Fruit fly (Drosophila melanogaster) whole organism, embryonic: ENCODE results near the gene CG9471.

Source experiments
- Atf6 ChIP-seq: fragments of 200-800 bp; sonication (Bioruptor generic); IDR thresholded peaks from 2 replicates; pipeline ENCODE4 v1.3.6; 2022; ENCODE audit warnings: missing biosample characterization, missing genetic modification characterization
- CG11085 ChIP-seq: fragments of 200-800 bp; sonication (Bioruptor generic); IDR thresholded peaks from 2 replicates; pipeline ENCODE4 v1.3.6; 2022; ENCODE audit warnings: missing biosample characterization, missing genetic modification characterization
- CG2712 ChIP-seq: fragments of 200-800 bp; optimal IDR thresholded peaks from 3 replicates; lab custom pipeline; 2019; ENCODE audit warnings: missing biosample characterization, mild to moderate bottlenecking, missing genetic modification characterization, moderate library complexity
- CG4360 ChIP-seq: fragments of 200-800 bp; sonication (Bioruptor generic); IDR thresholded peaks from 2 replicates; pipeline ENCODE4 v1.3.6; 2022; ENCODE audit warnings: missing biosample characterization, missing genetic modification characterization
- CG8478 ChIP-seq: fragments of >200 bp; optimal IDR thresholded peaks from 2 replicates; lab custom pipeline; 2018
- Hey ChIP-seq: fragments of 200-800 bp; sonication (Bioruptor generic); optimal IDR thresholded peaks from 3 replicates; lab custom pipeline; 2018; ENCODE audit warnings: missing biosample characterization, mild to moderate bottlenecking, missing genetic modification characterization
- Hr39 ChIP-seq: fragments of >200 bp; optimal IDR thresholded peaks from 2 replicates; lab custom pipeline; 2017
- Kr ChIP-seq: fragments of 200-800 bp; sonication (Bioruptor generic); optimal IDR thresholded peaks from 2 replicates; lab custom pipeline; 2017; ENCODE audit warnings: missing biosample characterization, mild to moderate bottlenecking, missing genetic modification characterization
- Mes4 ChIP-seq: fragments of 200-800 bp; sonication (Bioruptor generic); optimal IDR thresholded peaks from 2 replicates; lab custom pipeline; 2016; ENCODE audit warnings: missing biosample characterization, missing genetic modification characterization
- NFAT ChIP-seq: fragments of 200-800 bp; sonication (Bioruptor generic); IDR thresholded peaks from 2 replicates; pipeline ENCODE4 v1.3.6; 2022; ENCODE audit warnings: missing biosample characterization, missing genetic modification characterization
- gcm ChIP-seq: fragments of 200-800 bp; sonication (Bioruptor generic); optimal IDR thresholded peaks from 2 replicates; lab custom pipeline; 2019; ENCODE audit warnings: missing biosample characterization, mild to moderate bottlenecking, missing genetic modification characterization, moderate library complexity
- lola ChIP-seq, 3 experiments: fragments of >200 bp in 2 of 3; fragments of 200-800 bp in 1 of 3; sonication (Bioruptor generic) in 1 of 3; optimal IDR thresholded peaks; 2 replicates each; lab custom pipeline; 2017 to 2019; ENCODE audit warnings: missing biosample characterization in 3 of 3, missing genetic modification characterization in 3 of 3, mild to moderate bottlenecking in 1 of 3, moderate library complexity in 1 of 3
- pzg ChIP-seq: fragments of 200-800 bp; sonication (Bioruptor generic); optimal IDR thresholded peaks from 3 replicates; lab custom pipeline; 2018; ENCODE audit warnings: missing biosample characterization, mild to moderate bottlenecking, missing genetic modification characterization, moderate library complexity
- trem ChIP-seq: fragments of 200-800 bp; optimal IDR thresholded peaks from 3 replicates; lab custom pipeline; 2019; ENCODE audit warnings: missing biosample characterization, mild to moderate bottlenecking, missing genetic modification characterization, moderate library complexity

DNA sequence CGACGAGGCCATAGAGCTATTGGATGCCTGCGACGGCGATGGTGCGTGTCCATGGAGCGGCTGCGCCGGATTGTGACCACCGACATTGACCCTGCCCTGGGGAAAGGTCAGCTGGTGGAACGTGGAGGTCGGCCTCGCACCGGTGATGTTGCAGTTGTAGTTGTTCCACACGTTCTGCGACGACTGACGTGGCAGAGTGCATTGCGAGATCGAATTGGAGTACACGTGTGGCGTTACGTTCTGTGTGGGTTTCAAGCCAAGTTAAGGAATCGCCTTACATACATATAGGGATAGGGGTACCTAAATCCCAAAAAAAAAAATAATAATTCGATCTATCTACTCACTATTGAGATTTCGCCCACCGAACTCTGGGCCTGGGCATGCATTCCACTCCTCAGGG is 36.2 kb downstream of the CG9471 start:
- no peak for TF ChIP-seq gcm (GFP tag; lab: Kevin White, UChicago)
- TF ChIP-seq Mes4 = no peak
- no peak for TF ChIP-seq pzg
- no peak for TF ChIP-seq CG11085
- no peak for TF ChIP-seq lola (GFP tag; optimal IDR thresholded peaks at IDR 0.05; lab: Kevin White, UChicago)
- no peak for TF ChIP-seq Atf6
- TF ChIP-seq NFAT (GFP tag; lab: Robert Waterston, UW) = no peak
- no peak for TF ChIP-seq Kr
- TF ChIP-seq CG2712 (tag; lab: Kevin White, UChicago) = no peak
- TF ChIP-seq Hr39 (lab: Kevin White, UChicago) = no peak
- TF ChIP-seq CG4360 = no peak
- no peak for TF ChIP-seq Hey (tag; lab: Kevin White, UChicago)
- no peak for TF ChIP-seq CG8478 (lab: Kevin White, UChicago)
- no peak for TF ChIP-seq trem (tag; lab: Kevin White, UChicago)
